Worm (Caenorhabditis elegans): ENCODE data around the gene gyg-2.

Gene gyg-2

ce11 chrV:16779281-16779597 is 33.2 kb upstream of the gyg-2 start:
- no peak for TF ChIP-seq dsc-1 (tag; optimal IDR thresholded peaks at IDR 0.05)
- no peak for TF ChIP-seq nhr-20 (tag; optimal IDR thresholded peaks at IDR 0.05)
- TF ChIP-seq unc-86 (tag; optimal IDR thresholded peaks at IDR 0.05), result no peak
- no peak for TF ChIP-seq aha-1 (tag; optimal IDR thresholded peaks at IDR 0.05)
- no peak for TF ChIP-seq vab-15 (tag; optimal IDR thresholded peaks at IDR 0.05)
- no peak for TF ChIP-seq nhr-90 (tag; optimal IDR thresholded peaks at IDR 0.05; ENCODE audit: poor library complexity)
- no peak for TF ChIP-seq nhr-28 (tag; optimal IDR thresholded peaks at IDR 0.05)

DNA sequence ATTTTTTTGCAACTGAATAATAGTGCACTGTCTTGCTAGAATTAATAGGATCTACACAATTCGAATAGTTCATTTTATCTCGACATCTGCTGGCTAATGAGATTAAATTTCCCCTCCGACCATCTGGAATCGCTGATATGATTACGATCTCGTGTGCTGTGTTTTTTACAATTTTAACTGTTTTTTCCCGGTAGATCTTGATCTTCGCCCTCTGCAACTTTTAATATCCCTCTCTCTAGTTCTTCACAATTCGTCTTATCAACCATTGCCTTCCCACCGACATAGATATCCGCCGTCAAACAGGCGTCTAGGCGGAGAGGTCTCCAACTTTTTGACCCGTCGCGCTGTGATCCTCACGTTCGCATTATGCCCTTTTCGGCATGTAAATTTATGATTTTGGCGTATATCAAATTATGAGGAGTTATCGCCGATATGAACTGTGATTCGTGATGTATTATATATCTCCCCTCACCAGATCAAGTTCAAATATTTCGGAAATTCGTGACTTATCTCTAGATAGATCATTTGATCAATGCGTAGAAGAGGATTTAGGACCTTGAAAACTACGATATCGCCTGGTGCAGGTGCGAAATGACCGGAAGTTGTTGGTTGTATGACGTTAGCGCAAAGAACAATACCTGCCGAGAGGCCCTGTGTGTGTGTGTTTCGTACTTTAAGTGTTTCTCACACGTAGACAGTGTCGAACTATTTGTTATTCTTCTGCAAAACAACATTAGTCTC is 32.7 kb upstream of the gyg-2 start:
- TF ChIP-seq nhr-85 (tag), result peak; percentile 95
- TF ChIP-seq nhr-90 (tag; optimal IDR thresholded peaks at IDR 0.05; ENCODE audit: poor library complexity), result peak; percentile 43
- TF ChIP-seq blmp-1 (tag; optimal IDR thresholded peaks at IDR 0.05), result peak; percentile 53
- TF ChIP-seq tlp-1 (tag; optimal IDR thresholded peaks at IDR 0.05), result no peak
- TF ChIP-seq nhr-71 (tag; optimal IDR thresholded peaks at IDR 0.05), result peak; percentile 67
- TF ChIP-seq fos-1 (tag; optimal IDR thresholded peaks at IDR 0.05), result no peak
- TF ChIP-seq aha-1 (tag; optimal IDR thresholded peaks at IDR 0.05), result no peak
- TF ChIP-seq nhr-77 (tag; optimal IDR thresholded peaks at IDR 0.05), result no peak
- TF ChIP-seq zag-1 (tag; optimal IDR thresholded peaks at IDR 0.05), result no peak
- no peak for TF ChIP-seq alr-1 (tag; optimal IDR thresholded peaks at IDR 0.05; ENCODE audit: borderline replicate concordance)
- no peak for TF ChIP-seq ama-1 (optimal IDR thresholded peaks at IDR 0.05)
- TF ChIP-seq dpl-1 (GFP tag; optimal IDR thresholded peaks at IDR 0.05), result no peak
- TF ChIP-seq ceh-82 (tag; optimal IDR thresholded peaks at IDR 0.05), result no peak
- no peak for TF ChIP-seq nhr-28 (tag; optimal IDR thresholded peaks at IDR 0.05)
- TF ChIP-seq mep-1 (tag; optimal IDR thresholded peaks at IDR 0.05), result no peak
- TF ChIP-seq swsn-7 (tag; optimal IDR thresholded peaks at IDR 0.05), result no peak
- TF ChIP-seq nhr-19 (GFP tag; conservative IDR thresholded peaks at IDR 0.05), result peak; percentile 45; the same call in 1 of the 2 replicates
- TF ChIP-seq snpc-4 (tag; optimal IDR thresholded peaks at IDR 0.05), result no peak
- no peak for TF ChIP-seq unc-30 (tag; optimal IDR thresholded peaks at IDR 0.05)
- TF ChIP-seq ets-5 (GFP tag; IDR thresholded peaks at IDR 0.05), result no peak
- TF ChIP-seq fkh-4 (tag; optimal IDR thresholded peaks at IDR 0.05; ENCODE audit: borderline replicate concordance), result no peak
- peak; percentile 79 for TF ChIP-seq lin-14 (GFP tag; optimal IDR thresholded peaks at IDR 0.05)
- no peak for TF ChIP-seq nhr-11 (tag; optimal IDR thresholded peaks at IDR 0.05)
- peak in 5 of 6 experiments; percentile 11 to 70 (median 59) for TF ChIP-seq elt-3 (tag; optimal IDR thresholded peaks at IDR 0.05)
- TF ChIP-seq sup-37 (GFP tag; optimal IDR thresholded peaks at IDR 0.05), result no peak
- no peak for TF ChIP-seq egl-27 (tag; optimal IDR thresholded peaks at IDR 0.05)
- peak; percentile 77 for TF ChIP-seq nhr-20 (tag; optimal IDR thresholded peaks at IDR 0.05)
- no peak for TF ChIP-seq pag-3 (tag; optimal IDR thresholded peaks at IDR 0.05; ENCODE audit: borderline replicate concordance, insufficient read depth)
- TF ChIP-seq skn-1 (tag; optimal IDR thresholded peaks at IDR 0.05), result no peak
- no peak for TF ChIP-seq unc-98 (GFP tag; IDR thresholded peaks at IDR 0.05)
- no peak for TF ChIP-seq C34B4.2 (tag; optimal IDR thresholded peaks at IDR 0.05)
- TF ChIP-seq efl-1 (optimal IDR thresholded peaks at IDR 0.05), result no peak
- TF ChIP-seq efl-1 (GFP tag; optimal IDR thresholded peaks at IDR 0.05 in 1 of 2), result peak in 1 of 2 experiments; percentile 23
- TF ChIP-seq unc-130 (tag; optimal IDR thresholded peaks at IDR 0.05), result peak; percentile 8
- TF ChIP-seq hlh-17 (GFP tag; optimal IDR thresholded peaks at IDR 0.05; ENCODE audit: borderline replicate concordance), result no peak
- TF ChIP-seq C16A3.4 (tag; optimal IDR thresholded peaks at IDR 0.05), result no peak
- TF ChIP-seq C04F5.9 (tag; optimal IDR thresholded peaks at IDR 0.05), result no peak
- TF ChIP-seq jun-1 (tag; optimal IDR thresholded peaks at IDR 0.05), result no peak
- TF ChIP-seq snu-23 (GFP tag; optimal IDR thresholded peaks at IDR 0.05), result peak; percentile 32
- TF ChIP-seq tbx-2 (tag; optimal IDR thresholded peaks at IDR 0.05), result peak; percentile 4
- peak in 1 of 2 experiments; percentile 26 for TF ChIP-seq lsy-2 (tag; optimal IDR thresholded peaks at IDR 0.05)
- TF ChIP-seq dsc-1 (tag; optimal IDR thresholded peaks at IDR 0.05), result no peak

Data from whole organism, L1 larva.